Worm (Caenorhabditis elegans): ENCODE results near the gene F53G2.2.

F53G2.2 gene

DNA sequence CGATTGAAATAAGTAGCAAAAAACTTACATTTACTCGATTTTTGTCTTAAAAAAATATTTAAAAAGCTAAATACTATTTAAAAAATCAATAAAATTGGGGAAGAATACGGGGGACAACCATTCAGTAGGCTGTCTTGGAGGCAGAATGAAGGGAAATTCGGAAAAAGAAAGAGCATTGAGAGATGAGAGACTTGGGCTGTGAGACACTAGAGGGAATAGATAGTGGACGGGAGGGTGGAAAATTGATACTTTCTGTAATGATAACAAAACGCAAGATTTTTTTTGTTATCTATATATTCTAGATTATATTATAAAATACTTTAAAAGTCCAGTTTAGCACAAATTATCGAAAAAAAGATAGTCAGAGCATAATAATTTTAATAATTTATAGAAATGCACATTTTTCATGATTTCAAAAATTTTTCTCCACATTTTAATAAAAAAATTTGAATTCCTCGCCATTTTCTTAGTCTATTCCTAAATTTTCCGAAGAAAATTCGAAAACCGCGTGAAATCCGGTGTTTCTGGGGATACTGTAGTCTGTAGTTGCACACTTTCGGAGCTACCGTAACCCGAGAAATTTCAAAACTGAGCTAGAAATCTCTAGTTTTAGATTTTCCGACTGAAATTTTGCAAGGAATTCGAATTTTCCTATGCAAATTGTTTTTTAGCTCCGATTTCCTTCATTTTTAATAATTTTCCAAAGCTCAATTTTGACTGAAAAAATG is 22.1 kb downstream of the F53G2.2 start:
- TF ChIP-seq F13C5.2 (tag; optimal IDR thresholded peaks at IDR 0.05): no peak
- TF ChIP-seq hmbx-1 (tag; optimal IDR thresholded peaks at IDR 0.05): no peak
- TF ChIP-seq ceh-13 (GFP tag; optimal IDR thresholded peaks at IDR 0.05): no peak
- TF ChIP-seq B0310.2 (tag; optimal IDR thresholded peaks at IDR 0.05): no peak

DNA sequence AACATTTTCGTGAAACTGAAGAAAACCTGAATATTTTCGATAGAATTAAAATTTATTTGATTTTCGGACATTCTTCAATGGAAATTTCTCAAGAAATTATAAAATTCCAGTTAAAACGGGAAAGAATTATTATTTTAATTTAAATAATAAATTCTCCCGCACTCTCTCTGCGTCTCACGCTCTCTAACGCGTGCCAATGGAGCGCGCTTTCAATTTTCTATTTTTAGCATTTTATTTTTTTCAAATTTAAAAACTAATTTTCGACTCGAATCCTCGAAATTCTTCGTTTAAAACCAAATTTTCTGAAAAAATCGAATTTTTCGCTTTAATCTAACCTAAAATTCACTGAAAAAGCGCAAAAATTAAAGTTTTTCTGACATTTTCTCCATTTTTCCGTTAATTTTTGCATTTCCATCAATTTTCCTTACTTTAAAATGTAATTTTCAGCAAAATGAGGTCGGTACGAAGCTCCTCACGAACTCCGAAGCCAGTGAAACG is 22.8 kb downstream of the F53G2.2 start, which contains the start of gene gbas-1:
gbas-1 (plus strand) TSS at position 448 of the 498 bp plus-strand sequence.
- TF ChIP-seq aly-1 (tag; optimal IDR thresholded peaks at IDR 0.05): no peak
- TF ChIP-seq B0310.2 (tag; optimal IDR thresholded peaks at IDR 0.05): no peak
- no peak for TF ChIP-seq ama-1 (optimal IDR thresholded peaks at IDR 0.05)
- TF ChIP-seq tbx-11 (GFP tag; IDR thresholded peaks at IDR 0.05): no peak
- TF ChIP-seq hnd-1 (tag; optimal IDR thresholded peaks at IDR 0.05): no peak
- TF ChIP-seq ets-7 (tag; optimal IDR thresholded peaks at IDR 0.05): no peak
- TF ChIP-seq sea-1 (GFP tag; conservative IDR thresholded peaks at IDR 0.05): no peak
- TF ChIP-seq F13C5.2 (tag; optimal IDR thresholded peaks at IDR 0.05): no peak
- no peak for TF ChIP-seq hmg-4 (GFP tag; optimal IDR thresholded peaks at IDR 0.05)
- TF ChIP-seq pes-1 (GFP tag; IDR thresholded peaks at IDR 0.05): no peak
- TF ChIP-seq ceh-36 (tag; optimal IDR thresholded peaks at IDR 0.05): no peak
- no peak for TF ChIP-seq flt-1 (GFP tag; IDR thresholded peaks at IDR 0.05)
- TF ChIP-seq hmbx-1 (tag; optimal IDR thresholded peaks at IDR 0.05): no peak
- no peak for TF ChIP-seq scrt-1 (GFP tag; IDR thresholded peaks at IDR 0.05)
- TF ChIP-seq tbx-37 (GFP tag; conservative IDR thresholded peaks at IDR 0.05): no peak
- TF ChIP-seq tra-4 (tag; optimal IDR thresholded peaks at IDR 0.05): no peak
- TF ChIP-seq ceh-13 (GFP tag; optimal IDR thresholded peaks at IDR 0.05): no peak

DNA sequence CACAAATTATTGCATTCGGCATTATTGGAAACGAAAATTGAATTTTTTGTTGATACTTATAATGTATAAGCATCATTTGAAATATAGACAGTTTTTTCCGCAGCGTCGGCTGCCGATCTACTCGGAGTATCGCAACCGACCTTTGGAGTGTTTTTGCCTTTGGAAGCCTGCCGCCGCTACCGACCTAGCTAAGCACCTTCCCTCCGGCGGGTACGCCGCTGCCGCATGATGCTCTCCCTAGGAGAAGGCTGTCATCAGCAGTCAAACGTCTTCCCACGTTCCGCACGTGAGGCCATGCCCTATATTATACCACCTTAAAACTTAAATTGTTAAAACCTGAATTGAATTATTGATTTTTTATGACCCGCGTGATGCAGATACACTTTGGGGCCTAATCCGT is 36.8 kb downstream of the F53G2.2 start:
- no peak for TF ChIP-seq pes-1 (GFP tag; IDR thresholded peaks at IDR 0.05)
- no peak for TF ChIP-seq hnd-1 (tag; optimal IDR thresholded peaks at IDR 0.05)
- TF ChIP-seq ceh-13 (GFP tag; optimal IDR thresholded peaks at IDR 0.05): no peak
- TF ChIP-seq F13C5.2 (tag; optimal IDR thresholded peaks at IDR 0.05): no peak
- no peak for TF ChIP-seq B0310.2 (tag; optimal IDR thresholded peaks at IDR 0.05)
- no peak for TF ChIP-seq tra-4 (tag; optimal IDR thresholded peaks at IDR 0.05)
- no peak for TF ChIP-seq tbx-37 (GFP tag; conservative IDR thresholded peaks at IDR 0.05)
- no peak for TF ChIP-seq scrt-1 (GFP tag; IDR thresholded peaks at IDR 0.05)
- TF ChIP-seq tbx-11 (GFP tag; IDR thresholded peaks at IDR 0.05): no peak

DNA sequence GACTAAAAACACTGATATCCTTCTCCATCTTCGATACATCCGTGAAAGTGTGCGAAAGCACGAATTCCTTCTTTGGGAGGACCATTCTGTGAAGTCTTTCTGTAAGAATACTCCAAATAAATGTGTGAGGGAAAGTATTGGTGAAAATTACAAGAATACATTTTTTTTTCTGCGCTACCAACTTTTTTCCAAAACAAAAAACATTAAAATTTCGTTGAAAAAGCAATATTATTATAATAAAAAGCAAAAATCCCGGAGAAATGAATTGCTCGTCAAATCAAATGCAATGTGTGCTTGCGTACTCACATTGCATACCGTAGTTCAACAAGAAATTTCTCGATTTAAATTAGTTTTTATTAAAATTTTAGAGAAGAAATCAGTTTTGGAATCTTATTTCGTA is 40.2 kb downstream of the F53G2.2 start, which contains the start of gene bath-13:
bath-13 (minus strand) TSS at position 101 of the 400 bp plus-strand sequence.
- TF ChIP-seq ceh-36 (tag; optimal IDR thresholded peaks at IDR 0.05) (no peak), hmbx-1 (tag; optimal IDR thresholded peaks at IDR 0.05) (no peak), pes-1 (GFP tag; IDR thresholded peaks at IDR 0.05) (no peak), tbx-11 (GFP tag; IDR thresholded peaks at IDR 0.05) (no peak), aly-1 (tag; optimal IDR thresholded peaks at IDR 0.05) (no peak), sea-1 (GFP tag; conservative IDR thresholded peaks at IDR 0.05) (no peak), hmg-4 (GFP tag; optimal IDR thresholded peaks at IDR 0.05) (no peak), flt-1 (GFP tag; IDR thresholded peaks at IDR 0.05) (no peak), scrt-1 (GFP tag; IDR thresholded peaks at IDR 0.05) (no peak), ama-1 (optimal IDR thresholded peaks at IDR 0.05) (no peak), hnd-1 (tag; optimal IDR thresholded peaks at IDR 0.05) (no peak), ets-7 (tag; optimal IDR thresholded peaks at IDR 0.05) (no peak)

- no peak for TF ChIP-seq hmbx-1 (tag; optimal IDR thresholded peaks at IDR 0.05)
- no peak for TF ChIP-seq flt-1 (GFP tag; IDR thresholded peaks at IDR 0.05)
- no peak for TF ChIP-seq ceh-13 (GFP tag; optimal IDR thresholded peaks at IDR 0.05)
- TF ChIP-seq scrt-1 (GFP tag; IDR thresholded peaks at IDR 0.05): no peak
- TF ChIP-seq tbx-11 (GFP tag; IDR thresholded peaks at IDR 0.05): no peak
- no peak for TF ChIP-seq ama-1 (optimal IDR thresholded peaks at IDR 0.05)
- no peak for TF ChIP-seq B0310.2 (tag; optimal IDR thresholded peaks at IDR 0.05)
- no peak for TF ChIP-seq tbx-37 (GFP tag; conservative IDR thresholded peaks at IDR 0.05)
- peak; percentile 97 for TF ChIP-seq ceh-36 (tag; optimal IDR thresholded peaks at IDR 0.05)
- no peak for TF ChIP-seq sea-1 (GFP tag; conservative IDR thresholded peaks at IDR 0.05)
- no peak for TF ChIP-seq ets-7 (tag; optimal IDR thresholded peaks at IDR 0.05)
- TF ChIP-seq pes-1 (GFP tag; IDR thresholded peaks at IDR 0.05): 0 out of 2 replicates have a peak, but pooled peaks have one; percentile 40
These were observed 43.9 kb downstream of the F53G2.2 start for ce11 chrII:2525652-2526051.

- TF ChIP-seq scrt-1 (GFP tag; IDR thresholded peaks at IDR 0.05): no peak
- TF ChIP-seq ceh-36 (tag; optimal IDR thresholded peaks at IDR 0.05): peak; percentile 67
- no peak for TF ChIP-seq hmbx-1 (tag; optimal IDR thresholded peaks at IDR 0.05)
These were observed 45.2 kb downstream of the F53G2.2 start for ce11 chrII:2526887-2527286.

ce11 chrII:2530496-2530895 is 48.8 kb downstream of the F53G2.2 start, which contains the start of gene K02F6.6:
Gene K02F6.6 (plus strand): TSS chrII:2530796.
- TF ChIP-seq ceh-36 (tag; optimal IDR thresholded peaks at IDR 0.05) (no peak), ama-1 (optimal IDR thresholded peaks at IDR 0.05) (no peak), tbx-11 (GFP tag; IDR thresholded peaks at IDR 0.05) (no peak), F13C5.2 (tag; optimal IDR thresholded peaks at IDR 0.05) (no peak), hmbx-1 (tag; optimal IDR thresholded peaks at IDR 0.05) (no peak), pes-1 (GFP tag; IDR thresholded peaks at IDR 0.05) (no peak), aly-1 (tag; optimal IDR thresholded peaks at IDR 0.05) (no peak), hmg-4 (GFP tag; optimal IDR thresholded peaks at IDR 0.05) (no peak), ceh-13 (GFP tag; optimal IDR thresholded peaks at IDR 0.05) (no peak), scrt-1 (GFP tag; IDR thresholded peaks at IDR 0.05) (no peak), tra-4 (tag; optimal IDR thresholded peaks at IDR 0.05) (no peak), sea-1 (GFP tag; conservative IDR thresholded peaks at IDR 0.05) (no peak), flt-1 (GFP tag; IDR thresholded peaks at IDR 0.05) (no peak), tbx-37 (GFP tag; conservative IDR thresholded peaks at IDR 0.05) (no peak), B0310.2 (tag; optimal IDR thresholded peaks at IDR 0.05) (no peak)
